Fruit fly (Drosophila melanogaster) whole organism, embryonic: ENCODE data around the gene msd1.

Experiments
- Abd-B ChIP-seq: fragments of 200-800 bp; sonication (Bioruptor generic); optimal IDR thresholded peaks from 2 replicates; lab custom pipeline; 2018; ENCODE audit warnings: missing biosample characterization, mild to moderate bottlenecking, missing genetic modification characterization, moderate library complexity
- CG10209 ChIP-seq: fragments of 200-800 bp; sonication (Bioruptor generic); optimal IDR thresholded peaks from 3 replicates; lab custom pipeline; 2017; ENCODE audit warnings: missing biosample characterization, mild to moderate bottlenecking, missing genetic modification characterization, missing genetic modification reagents
- CG10321 ChIP-seq: fragments of 200-800 bp; sonication (Bioruptor generic); IDR thresholded peaks from 2 replicates; pipeline ENCODE4 v1.3.6; 2022; ENCODE audit warnings: missing biosample characterization, missing genetic modification characterization
- CG10543 ChIP-seq: fragments of 200-800 bp; sonication (Bioruptor generic); optimal IDR thresholded peaks from 3 replicates; lab custom pipeline; 2017; ENCODE audit warnings: missing biosample characterization, mild to moderate bottlenecking, missing genetic modification characterization, moderate library complexity
- CG11398 ChIP-seq: fragments of 200-800 bp; sonication (Bioruptor generic); optimal IDR thresholded peaks from 2 replicates; lab custom pipeline; 2016; ENCODE audit warnings: missing biosample characterization, missing genetic modification characterization
- CG11456 ChIP-seq: fragments of 200-800 bp; sonication (Bioruptor generic); IDR thresholded peaks from 3 replicates; pipeline ENCODE4 v1.3.6; 2022; ENCODE audit warnings: missing biosample characterization, missing genetic modification characterization
- CG13775 ChIP-seq: fragments of 200-800 bp; sonication (Bioruptor generic); optimal IDR thresholded peaks from 3 replicates; lab custom pipeline; 2017; ENCODE audit warnings: missing biosample characterization, mild to moderate bottlenecking, missing genetic modification characterization
- CG17612 ChIP-seq: fragments of 200-800 bp; sonication (Bioruptor generic); IDR thresholded peaks from 2 replicates; pipeline ENCODE4 v1.3.6; 2022; ENCODE audit warnings: missing biosample characterization, missing genetic modification characterization
- CG18619 ChIP-seq: fragments of 200-800 bp; sonication (Bioruptor generic); optimal IDR thresholded peaks from 3 replicates; lab custom pipeline; 2017; ENCODE audit warnings: missing biosample characterization, mild to moderate bottlenecking, missing genetic modification characterization
- CG2202 ChIP-seq: fragments of 200-800 bp; sonication (Bioruptor generic); optimal IDR thresholded peaks from 2 replicates; lab custom pipeline; 2018; ENCODE audit warnings: missing biosample characterization, mild to moderate bottlenecking, missing genetic modification characterization
- CG2875 ChIP-seq: fragments of 200-800 bp; sonication (Bioruptor generic); optimal IDR thresholded peaks from 2 replicates; lab custom pipeline; 2017; ENCODE audit warnings: missing biosample characterization, mild to moderate bottlenecking, missing genetic modification characterization, missing genetic modification reagents
- CG31224 ChIP-seq: fragments of 200-800 bp; sonication (Bioruptor generic); IDR thresholded peaks from 2 replicates; pipeline ENCODE4 v1.3.6; 2022; ENCODE audit warnings: missing biosample characterization, missing genetic modification characterization
- CG32532 ChIP-seq: fragments of 200-800 bp; sonication (Bioruptor generic); IDR thresholded peaks from 2 replicates; pipeline ENCODE4 v1.3.6; 2022; ENCODE audit warnings: missing biosample characterization, missing genetic modification characterization
- CG5953 ChIP-seq: fragments of 200-800 bp; sonication (Bioruptor generic); IDR thresholded peaks from 2 replicates; pipeline ENCODE4 v1.3.6; 2022; ENCODE audit warnings: missing biosample characterization, missing genetic modification characterization
- CG7357 ChIP-seq: fragments of 200-800 bp; sonication (Bioruptor generic); IDR thresholded peaks from 3 replicates; pipeline ENCODE4 v1.3.6; 2022; ENCODE audit warnings: missing biosample characterization, missing genetic modification characterization
- CG7987 ChIP-seq: fragments of 200-800 bp; sonication (Bioruptor generic); optimal IDR thresholded peaks from 2 replicates; lab custom pipeline; 2018; ENCODE audit warnings: missing biosample characterization, mild to moderate bottlenecking, missing genetic modification characterization, moderate library complexity
- CG8089 ChIP-seq: fragments of 200-800 bp; sonication (Bioruptor generic); optimal IDR thresholded peaks from 3 replicates; lab custom pipeline; 2016; ENCODE audit warnings: missing biosample characterization, missing genetic modification characterization
- CG8281 ChIP-seq: fragments of 200-800 bp; sonication (Bioruptor generic); optimal IDR thresholded peaks from 2 replicates; lab custom pipeline; 2018; ENCODE audit warnings: missing biosample characterization, mild to moderate bottlenecking, missing genetic modification characterization, moderate library complexity
- CG8944 ChIP-seq: fragments of 200-800 bp; sonication (Bioruptor generic); optimal IDR thresholded peaks from 3 replicates; lab custom pipeline; 2016; ENCODE audit warnings: missing biosample characterization, missing genetic modification characterization
- CG9609 ChIP-seq: fragments of 200-800 bp; sonication (Bioruptor generic); optimal IDR thresholded peaks from 3 replicates; lab custom pipeline; 2016; ENCODE audit warnings: missing biosample characterization, missing genetic modification characterization
- CG9817 ChIP-seq: fragments of 200-800 bp; sonication (Bioruptor generic); optimal IDR thresholded peaks from 2 replicates; lab custom pipeline; 2018; ENCODE audit warnings: missing biosample characterization, mild to moderate bottlenecking, missing genetic modification characterization, moderate library complexity
- D19A ChIP-seq: fragments of 200-800 bp; optimal IDR thresholded peaks from 3 replicates; lab custom pipeline; 2019; ENCODE audit warnings: missing biosample characterization, mild to moderate bottlenecking, missing genetic modification characterization, moderate library complexity
- Dip3 ChIP-seq: fragments of 200-800 bp; sonication (Bioruptor generic); optimal IDR thresholded peaks from 3 replicates; lab custom pipeline; 2016; ENCODE audit warnings: missing biosample characterization, missing genetic modification characterization
- Hmr ChIP-seq: fragments of 200-800 bp; sonication (Bioruptor generic); optimal IDR thresholded peaks from 3 replicates; lab custom pipeline; 2017; ENCODE audit warnings: mild to moderate bottlenecking, missing biosample characterization, missing genetic modification reagents, missing genetic modification characterization
- Hsf ChIP-seq: fragments of 200-800 bp; sonication (Bioruptor generic); optimal IDR thresholded peaks from 3 replicates; lab custom pipeline; 2016; ENCODE audit warnings: missing biosample characterization, missing genetic modification characterization
- Lpt ChIP-seq: fragments of >200 bp; optimal IDR thresholded peaks from 2 replicates; lab custom pipeline; 2018; ENCODE audit warnings: missing biosample characterization, missing genetic modification characterization
- Poxn ChIP-seq: fragments of 200-800 bp; sonication (Bioruptor generic); IDR thresholded peaks from 2 replicates; pipeline ENCODE4 v1.3.6; 2022; ENCODE audit warnings: missing biosample characterization, missing genetic modification characterization
- Ptx1 ChIP-seq: fragments of 200-800 bp; sonication (Bioruptor generic); IDR thresholded peaks from 2 replicates; pipeline ENCODE4 v1.3.6; 2022; ENCODE audit warnings: missing biosample characterization, missing genetic modification characterization
- Side ChIP-seq: fragments of 200-800 bp; sonication (Bioruptor generic); optimal IDR thresholded peaks from 2 replicates; lab custom pipeline; 2016; ENCODE audit warnings: missing biosample characterization, missing genetic modification characterization
- Spps ChIP-seq: fragments of 200-800 bp; sonication (Bioruptor generic); optimal IDR thresholded peaks from 2 replicates; lab custom pipeline; 2018; ENCODE audit warnings: missing biosample characterization, mild to moderate bottlenecking, missing genetic modification characterization
- Taf1 ChIP-seq: fragments of 200-800 bp; sonication (Bioruptor generic); IDR thresholded peaks from 2 replicates; pipeline ENCODE4 v1.3.6; 2022; ENCODE audit warnings: missing biosample characterization, missing genetic modification characterization
- Tbp ChIP-seq: fragments of >200 bp; optimal IDR thresholded peaks from 2 replicates; lab custom pipeline; 2018; ENCODE audit warnings: missing biosample characterization, missing genetic modification characterization
- Trl ChIP-seq, 3 experiments: fragments of >200 bp in 2 of 3; fragments of 200-800 bp in 1 of 3; sonication (Bioruptor generic) in 1 of 3; optimal IDR thresholded peaks; 2 replicates in 1 of 3; 3 replicates in 2 of 3; lab custom pipeline; 2016 to 2017; ENCODE audit warnings: missing biosample characterization in 1 of 3, missing genetic modification characterization in 1 of 3
- Xbp1 ChIP-seq: fragments of 200-800 bp; sonication (Bioruptor generic); optimal IDR thresholded peaks from 3 replicates; lab custom pipeline; 2016; ENCODE audit warnings: missing biosample characterization, mild to moderate bottlenecking, missing genetic modification characterization
- ap ChIP-seq: fragments of 200-800 bp; sonication (Bioruptor generic); IDR thresholded peaks from 2 replicates; pipeline ENCODE4 v1.3.6; 2022; ENCODE audit warnings: missing biosample characterization, missing genetic modification characterization
- az2 ChIP-seq: fragments of 200-800 bp; sonication (Bioruptor generic); optimal IDR thresholded peaks from 3 replicates; lab custom pipeline; 2016; ENCODE audit warnings: missing biosample characterization, missing genetic modification characterization
- chm ChIP-seq: fragments of 200-800 bp; sonication (Bioruptor generic); IDR thresholded peaks from 2 replicates; pipeline ENCODE4 v1.3.6; 2022; ENCODE audit warnings: missing biosample characterization, missing genetic modification characterization
- crol ChIP-seq: fragments of 200-800 bp; sonication (Bioruptor generic); IDR thresholded peaks from 2 replicates; pipeline ENCODE4 v1.3.6; 2022; ENCODE audit warnings: missing biosample characterization, missing genetic modification characterization
- disco-r ChIP-seq: fragments of 200-800 bp; sonication (Bioruptor generic); optimal IDR thresholded peaks from 2 replicates; lab custom pipeline; 2016; ENCODE audit warnings: missing biosample characterization, missing genetic modification characterization
- grn ChIP-seq: fragments of 200-800 bp; sonication (Bioruptor generic); optimal IDR thresholded peaks from 3 replicates; lab custom pipeline; 2017; ENCODE audit warnings: missing biosample characterization, missing genetic modification characterization
- peb ChIP-seq: fragments of 200-800 bp; sonication (Bioruptor generic); IDR thresholded peaks from 2 replicates; pipeline ENCODE4 v1.3.6; 2022; ENCODE audit warnings: missing biosample characterization, missing genetic modification characterization
- row ChIP-seq: fragments of 200-800 bp; sonication (Bioruptor generic); IDR thresholded peaks from 3 replicates; pipeline ENCODE4 v1.3.6; 2022; ENCODE audit warnings: missing biosample characterization, missing genetic modification characterization
- sc ChIP-seq, 3 experiments: fragments of >200 bp in 2 of 3; fragments of 200-800 bp in 1 of 3; sonication (Bioruptor generic) in 1 of 3; optimal IDR thresholded peaks; 2 replicates in 2 of 3; 3 replicates in 1 of 3; lab custom pipeline; 2017; ENCODE audit warnings: mild to moderate bottlenecking in 1 of 3, missing biosample characterization in 1 of 3, missing genetic modification characterization in 1 of 3, missing genetic modification reagents in 1 of 3
- sens ChIP-seq: fragments of 200-800 bp; sonication (Bioruptor generic); peaks from one replicate; lab custom pipeline; 2016; ENCODE audit warnings: missing biosample characterization, missing genetic modification characterization
- sna ChIP-seq: fragments of 200-800 bp; sonication (Bioruptor generic); IDR thresholded peaks from 2 replicates; pipeline ENCODE4 v1.3.6; 2022; ENCODE audit warnings: missing biosample characterization, missing genetic modification characterization; ENCODE audit not compliant: partially characterized antibody
- so ChIP-seq: fragments of 200-800 bp; sonication (Bioruptor generic); IDR thresholded peaks from 3 replicates; pipeline ENCODE4 v1.3.6; 2022; ENCODE audit warnings: missing biosample characterization, missing genetic modification characterization
- sug ChIP-seq: fragments of 200-800 bp; optimal IDR thresholded peaks from 2 replicates; lab custom pipeline; 2019; ENCODE audit warnings: missing biosample characterization, mild to moderate bottlenecking, missing genetic modification characterization, moderate library complexity
- tin ChIP-seq: fragments of 200-800 bp; sonication (Bioruptor generic); optimal IDR thresholded peaks from 3 replicates; lab custom pipeline; 2016; ENCODE audit warnings: missing biosample characterization, missing genetic modification characterization
- tx ChIP-seq: fragments of 200-800 bp; sonication (Bioruptor generic); optimal IDR thresholded peaks from 2 replicates; lab custom pipeline; 2016; ENCODE audit warnings: missing biosample characterization, missing genetic modification characterization
- unc-4 ChIP-seq: fragments of 200-800 bp; sonication (Bioruptor generic); IDR thresholded peaks from 2 replicates; pipeline ENCODE4 v1.3.6; 2022; ENCODE audit warnings: missing biosample characterization, missing genetic modification characterization; ENCODE audit not compliant: partially characterized antibody

Gene msd1

dm6 chr3L:1376014-1376745 is 44.6 kb downstream of the msd1 start (continued):
- TF ChIP-seq sna (GFP tag; lab: Robert Waterston, UW) = peak; percentile 82
- peak; percentile 78 for TF ChIP-seq row (GFP tag; lab: Robert Waterston, UW)
- TF ChIP-seq CG13775 (GFP tag; lab: Kevin White, UChicago) = peak; percentile 19
- TF ChIP-seq CG11398 = peak; percentile 20
- TF ChIP-seq Spps (tag; lab: Kevin White, UChicago) = no peak
- no peak for TF ChIP-seq Lpt
- TF ChIP-seq CG18619 (GFP tag; lab: Kevin White, UChicago) = peak; percentile 10
- TF ChIP-seq crol (GFP tag; lab: Robert Waterston, UW) = no peak
- peak; percentile 57 for TF ChIP-seq Xbp1
- TF ChIP-seq Ptx1 = peak; percentile 70
- TF ChIP-seq chm (GFP tag; lab: Robert Waterston, UW) = no peak
- TF ChIP-seq Side = peak; percentile 10
- TF ChIP-seq D19A (tag; lab: Kevin White, UChicago) = peak; percentile 14
- no peak for TF ChIP-seq CG2202
- 0 out of 3 replicates have a peak, but pooled peaks have one; percentile 21 for TF ChIP-seq CG7357 (GFP tag; lab: Robert Waterston, UW)
- TF ChIP-seq CG8281 (tag; lab: Kevin White, UChicago) = no peak
- peak; percentile 47 for TF ChIP-seq CG10209
- no peak for TF ChIP-seq CG7987 (GFP tag; lab: Kevin White, UChicago)
- peak; percentile 14 for TF ChIP-seq Hsf (GFP tag; lab: Kevin White, UChicago)
- TF ChIP-seq unc-4 = peak; percentile 61
- TF ChIP-seq CG32532 (GFP tag; lab: Robert Waterston, UW) = peak; percentile 20; the same call in 1 of the 2 replicates
- no peak for TF ChIP-seq sug
- TF ChIP-seq peb = no peak
- TF ChIP-seq disco-r (GFP tag; lab: Kevin White, UChicago) = peak; percentile 2
- no peak for TF ChIP-seq Dip3 (GFP tag; lab: Kevin White, UChicago)
- peak; percentile 15 for TF ChIP-seq grn (GFP tag; lab: Kevin White, UChicago)
- TF ChIP-seq Tbp (GFP tag; lab: Kevin White, UChicago) = no peak
- TF ChIP-seq CG8089 (GFP tag; lab: Kevin White, UChicago) = no peak
- TF ChIP-seq az2 (GFP tag; lab: Kevin White, UChicago) = peak; percentile 33
- TF ChIP-seq sens = peak; percentile 93
- TF ChIP-seq Taf1 (GFP tag; lab: Robert Waterston, UW) = no peak
- TF ChIP-seq CG10543 (GFP tag; lab: Kevin White, UChicago) = no peak
- TF ChIP-seq CG17612 = no peak
- TF ChIP-seq Poxn (GFP tag; lab: Robert Waterston, UW) = no peak
- no peak for TF ChIP-seq Hmr
- TF ChIP-seq sc (optimal IDR thresholded peaks at IDR 0.05; lab: Kevin White, UChicago) = no peak
- TF ChIP-seq sc (GFP tag; optimal IDR thresholded peaks at IDR 0.05; lab: Kevin White, UChicago) = no peak
- peak; percentile 24 for TF ChIP-seq CG8944 (GFP tag; lab: Kevin White, UChicago)
- TF ChIP-seq Abd-B (GFP tag; lab: Kevin White, UChicago) = peak; percentile 41
- peak; percentile 3 for TF ChIP-seq CG9609 (GFP tag; lab: Kevin White, UChicago)
- peak; percentile 28; the same call in 1 of the 2 replicates for TF ChIP-seq CG5953
- TF ChIP-seq ap (GFP tag; lab: Robert Waterston, UW) = 0 out of 2 replicates have a peak, but pooled peaks have one; percentile 17
- TF ChIP-seq so (GFP tag; lab: Robert Waterston, UW) = peak; percentile 76; the same call in 2 of the 3 replicates
- no peak for TF ChIP-seq Trl (optimal IDR thresholded peaks at IDR 0.05; lab: Kevin White, UChicago)
- TF ChIP-seq Trl (GFP tag; optimal IDR thresholded peaks at IDR 0.05; lab: Kevin White, UChicago) = peak; percentile 30
- TF ChIP-seq CG2875 = peak; percentile 47
- TF ChIP-seq tin (GFP tag; lab: Kevin White, UChicago) = peak; percentile 18
- no peak for TF ChIP-seq CG11456 (GFP tag; lab: Robert Waterston, UW)
- TF ChIP-seq CG9817 (tag; lab: Kevin White, UChicago) = no peak
- no peak for TF ChIP-seq CG31224 (GFP tag; lab: Robert Waterston, UW)
- peak; percentile 1 for TF ChIP-seq tx (GFP tag; lab: Kevin White, UChicago)
- TF ChIP-seq CG10321 (GFP tag; lab: Robert Waterston, UW) = no peak
